Fruit fly (Drosophila melanogaster) whole organism, embryonic: ENCODE results near the gene Sse.

Experiments
- Adf1 ChIP-seq: fragments of 200-800 bp; sonication (Bioruptor generic); IDR thresholded peaks from 2 replicates; pipeline ENCODE4 v1.3.6; 2022; ENCODE audit warnings: missing biosample characterization, missing genetic modification characterization
- Antp ChIP-seq: fragments of 200-800 bp; sonication (Bioruptor generic); optimal IDR thresholded peaks from 3 replicates; lab custom pipeline; 2016; ENCODE audit warnings: missing biosample characterization, missing genetic modification characterization
- CG1024 ChIP-seq: fragments of 200-800 bp; sonication (Bioruptor generic); IDR thresholded peaks from 2 replicates; pipeline ENCODE4 v1.3.6; 2022; ENCODE audit warnings: missing biosample characterization, missing genetic modification characterization
- CG10274 ChIP-seq: fragments of 200-800 bp; sonication (Bioruptor generic); optimal IDR thresholded peaks from 3 replicates; lab custom pipeline; 2017; ENCODE audit warnings: missing biosample characterization, mild to moderate bottlenecking, missing genetic modification characterization
- CG10979 ChIP-seq: fragments of 200-800 bp; sonication (Bioruptor generic); optimal IDR thresholded peaks from 2 replicates; lab custom pipeline; 2018; ENCODE audit warnings: missing biosample characterization, mild to moderate bottlenecking, missing genetic modification characterization, moderate library complexity
- CG11247 ChIP-seq: fragments of 200-800 bp; sonication (Bioruptor generic); IDR thresholded peaks from 2 replicates; pipeline ENCODE4 v1.3.6; 2022; ENCODE audit warnings: missing biosample characterization, missing genetic modification characterization
- CG11456 ChIP-seq: fragments of 200-800 bp; sonication (Bioruptor generic); IDR thresholded peaks from 3 replicates; pipeline ENCODE4 v1.3.6; 2022; ENCODE audit warnings: missing biosample characterization, missing genetic modification characterization
- CG11504 ChIP-seq: fragments of 200-800 bp; sonication (Bioruptor generic); optimal IDR thresholded peaks from 3 replicates; lab custom pipeline; 2019; ENCODE audit warnings: missing biosample characterization, mild to moderate bottlenecking, missing genetic modification characterization, moderate library complexity
- CG11723 ChIP-seq: fragments of 200-800 bp; sonication (Bioruptor generic); optimal IDR thresholded peaks from 2 replicates; lab custom pipeline; 2017; ENCODE audit warnings: missing biosample characterization, mild to moderate bottlenecking, missing genetic modification characterization
- CG15269 ChIP-seq: fragments of 200-800 bp; sonication (Bioruptor generic); optimal IDR thresholded peaks from 2 replicates; lab custom pipeline; 2018; ENCODE audit warnings: missing biosample characterization, mild to moderate bottlenecking, missing genetic modification characterization, moderate library complexity
- CG16813 ChIP-seq: fragments of 200-800 bp; sonication (Bioruptor generic); IDR thresholded peaks from 3 replicates; pipeline ENCODE4 v1.3.6; 2022; ENCODE audit warnings: missing biosample characterization, missing genetic modification characterization; ENCODE audit not compliant: partially characterized antibody
- CG17802 ChIP-seq: fragments of 200-800 bp; sonication (Bioruptor generic); optimal IDR thresholded peaks from 2 replicates; lab custom pipeline; 2018; ENCODE audit warnings: missing biosample characterization, mild to moderate bottlenecking, missing genetic modification characterization, moderate library complexity
- CG17912 ChIP-seq: fragments of 200-800 bp; sonication (Bioruptor generic); optimal IDR thresholded peaks from 2 replicates; lab custom pipeline; 2018; ENCODE audit warnings: missing biosample characterization, mild to moderate bottlenecking, missing genetic modification characterization
- CG33213 ChIP-seq: fragments of 200-800 bp; sonication (Bioruptor generic); optimal IDR thresholded peaks from 3 replicates; lab custom pipeline; 2016; ENCODE audit warnings: missing biosample characterization, missing genetic modification characterization
- CG34422 ChIP-seq: fragments of 200-800 bp; sonication (Bioruptor generic); IDR thresholded peaks from 3 replicates; pipeline ENCODE4 v1.3.6; 2022; ENCODE audit warnings: missing biosample characterization, missing genetic modification characterization
- CG3995 ChIP-seq: fragments of 200-800 bp; sonication (Bioruptor generic); optimal IDR thresholded peaks from 3 replicates; lab custom pipeline; 2016; ENCODE audit warnings: missing biosample characterization, missing genetic modification characterization
- CG6689 ChIP-seq: fragments of 200-800 bp; sonication (Bioruptor generic); IDR thresholded peaks from 2 replicates; pipeline ENCODE4 v1.3.6; 2022; ENCODE audit warnings: missing biosample characterization, missing genetic modification characterization
- CG6791 ChIP-seq: fragments of 200-800 bp; sonication (Bioruptor generic); IDR thresholded peaks from 3 replicates; pipeline ENCODE4 v1.3.6; 2022; ENCODE audit warnings: missing biosample characterization, missing genetic modification characterization; ENCODE audit not compliant: partially characterized antibody
- CG8765 ChIP-seq: fragments of 200-800 bp; sonication (Bioruptor generic); IDR thresholded peaks from 2 replicates; pipeline ENCODE4 v1.3.6; 2022; ENCODE audit warnings: missing biosample characterization, missing genetic modification characterization
- CG9932 ChIP-seq: fragments of 200-800 bp; sonication (Bioruptor generic); IDR thresholded peaks from 2 replicates; pipeline ENCODE4 v1.3.6; 2022; ENCODE audit warnings: missing biosample characterization, missing genetic modification characterization
- Camta ChIP-seq: fragments of 200-800 bp; sonication (Bioruptor generic); optimal IDR thresholded peaks from 2 replicates; lab custom pipeline; 2016; ENCODE audit warnings: missing biosample characterization, missing genetic modification characterization
- Ets65A ChIP-seq: fragments of 200-800 bp; sonication (Bioruptor generic); peaks from one replicate; lab custom pipeline; 2016; ENCODE audit warnings: missing biosample characterization, missing genetic modification characterization
- Fer1 ChIP-seq: fragments of 200-800 bp; sonication (Bioruptor generic); optimal IDR thresholded peaks from 2 replicates; lab custom pipeline; 2017; ENCODE audit warnings: missing biosample characterization, mild to moderate bottlenecking, missing genetic modification characterization
- HHEX ChIP-seq: fragments of 200-800 bp; sonication (Bioruptor generic); optimal IDR thresholded peaks from 3 replicates; lab custom pipeline; 2017; ENCODE audit warnings: missing biosample characterization, mild to moderate bottlenecking, missing genetic modification characterization, missing genetic modification reagents
- Hsf ChIP-seq: fragments of 200-800 bp; sonication (Bioruptor generic); optimal IDR thresholded peaks from 3 replicates; lab custom pipeline; 2016; ENCODE audit warnings: missing biosample characterization, missing genetic modification characterization
- MBD-R2 ChIP-seq: fragments of 200-800 bp; sonication (Bioruptor generic); IDR thresholded peaks from 2 replicates; pipeline ENCODE4 v1.3.6; 2022; ENCODE audit warnings: missing biosample characterization, missing genetic modification characterization
- Pdp1 ChIP-seq, 2 experiments: fragments of 200-800 bp; sonication (Bioruptor generic); optimal IDR thresholded peaks; 3 replicates each; lab custom pipeline; 2016; ENCODE audit warnings: missing biosample characterization in 2 of 2, missing genetic modification characterization in 2 of 2, mild to moderate bottlenecking in 1 of 2, moderate library complexity in 1 of 2
- Side ChIP-seq: fragments of 200-800 bp; sonication (Bioruptor generic); optimal IDR thresholded peaks from 2 replicates; lab custom pipeline; 2016; ENCODE audit warnings: missing biosample characterization, missing genetic modification characterization
- Taf1 ChIP-seq: fragments of 200-800 bp; sonication (Bioruptor generic); IDR thresholded peaks from 2 replicates; pipeline ENCODE4 v1.3.6; 2022; ENCODE audit warnings: missing biosample characterization, missing genetic modification characterization
- abd-A ChIP-seq: fragments of 200-800 bp; sonication (Bioruptor generic); optimal IDR thresholded peaks from 3 replicates; lab custom pipeline; 2019; ENCODE audit warnings: missing biosample characterization, mild to moderate bottlenecking, missing genetic modification characterization, moderate library complexity
- ac ChIP-seq: fragments of 200-800 bp; sonication (Bioruptor generic); optimal IDR thresholded peaks from 3 replicates; lab custom pipeline; 2017; ENCODE audit warnings: missing biosample characterization, mild to moderate bottlenecking, missing genetic modification characterization
- ato ChIP-seq: fragments of 200-800 bp; sonication (Bioruptor generic); IDR thresholded peaks from 2 replicates; pipeline ENCODE4 v1.3.6; 2022; ENCODE audit warnings: missing biosample characterization, missing genetic modification characterization; ENCODE audit not compliant: partially characterized antibody
- cato ChIP-seq: fragments of 200-800 bp; sonication (Bioruptor generic); optimal IDR thresholded peaks from 2 replicates; lab custom pipeline; 2016; ENCODE audit warnings: missing biosample characterization, missing genetic modification characterization, borderline replicate concordance
- crp ChIP-seq, 2 experiments: fragments of 200-800 bp; sonication (Bioruptor generic); optimal IDR thresholded peaks; 2 replicates in 1 of 2; 3 replicates in 1 of 2; lab custom pipeline; 2017; ENCODE audit warnings: missing biosample characterization in 2 of 2, missing genetic modification characterization in 2 of 2, mild to moderate bottlenecking in 1 of 2, moderate library complexity in 1 of 2
- cwo ChIP-seq: fragments of 200-800 bp; sonication (Bioruptor generic); optimal IDR thresholded peaks from 3 replicates; lab custom pipeline; 2017; ENCODE audit warnings: missing biosample characterization, missing genetic modification characterization, mild to moderate bottlenecking, moderate library complexity, missing genetic modification reagents
- dysf ChIP-seq: fragments of 200-800 bp; sonication (Bioruptor generic); IDR thresholded peaks from 3 replicates; pipeline ENCODE4 v1.3.6; 2022; ENCODE audit warnings: missing biosample characterization, missing genetic modification characterization
- fd102C ChIP-seq: fragments of 200-800 bp; sonication (Bioruptor generic); optimal IDR thresholded peaks from 2 replicates; lab custom pipeline; 2018; ENCODE audit warnings: missing biosample characterization, mild to moderate bottlenecking, missing genetic modification characterization, moderate library complexity
- fru ChIP-seq: fragments of >200 bp; optimal IDR thresholded peaks from 2 replicates; lab custom pipeline; 2017
- gsb ChIP-seq: fragments of 200-800 bp; sonication (Bioruptor generic); IDR thresholded peaks from 2 replicates; pipeline ENCODE4 v1.3.6; 2022; ENCODE audit warnings: missing biosample characterization, missing genetic modification characterization
- ham ChIP-seq: fragments of 200-800 bp; sonication (Bioruptor generic); IDR thresholded peaks from 2 replicates; pipeline ENCODE4 v1.3.6; 2022; ENCODE audit warnings: missing biosample characterization, missing genetic modification characterization
- hbn ChIP-seq: fragments of 200-800 bp; sonication (Bioruptor generic); IDR thresholded peaks from 2 replicates; pipeline ENCODE4 v1.3.6; 2022; ENCODE audit warnings: missing biosample characterization, missing genetic modification characterization; ENCODE audit not compliant: partially characterized antibody
- lab ChIP-seq: fragments of 200-800 bp; sonication (Bioruptor generic); optimal IDR thresholded peaks from 3 replicates; lab custom pipeline; 2017; ENCODE audit warnings: missing biosample characterization, missing genetic modification characterization, mild to moderate bottlenecking, moderate library complexity, missing genetic modification reagents
- org-1 ChIP-seq: fragments of 200-800 bp; sonication (Bioruptor generic); optimal IDR thresholded peaks from 2 replicates; lab custom pipeline; 2017; ENCODE audit warnings: missing biosample characterization, missing genetic modification characterization
- pita ChIP-seq: fragments of 200-800 bp; sonication (Bioruptor generic); optimal IDR thresholded peaks from 2 replicates; lab custom pipeline; 2017; ENCODE audit warnings: missing biosample characterization, mild to moderate bottlenecking, missing genetic modification characterization
- pum ChIP-seq: fragments of 200-800 bp; sonication (Bioruptor generic); optimal IDR thresholded peaks from 2 replicates; lab custom pipeline; 2016; ENCODE audit warnings: missing biosample characterization, missing genetic modification characterization
- sima ChIP-seq: fragments of 200-800 bp; sonication (Bioruptor generic); optimal IDR thresholded peaks from 2 replicates; lab custom pipeline; 2016; ENCODE audit warnings: missing biosample characterization, missing genetic modification characterization
- slou ChIP-seq: fragments of 200-800 bp; sonication (Bioruptor generic); optimal IDR thresholded peaks from 3 replicates; lab custom pipeline; 2016; ENCODE audit warnings: missing biosample characterization, missing genetic modification characterization
- slp2 ChIP-seq: fragments of 200-800 bp; sonication (Bioruptor generic); optimal IDR thresholded peaks from 2 replicates; lab custom pipeline; 2016; ENCODE audit warnings: missing biosample characterization, missing genetic modification characterization
- ssp ChIP-seq: fragments of 200-800 bp; sonication (Bioruptor generic); IDR thresholded peaks from 2 replicates; pipeline ENCODE4 v1.3.6; 2022; ENCODE audit warnings: missing biosample characterization, missing genetic modification characterization
- wdn ChIP-seq: fragments of 200-800 bp; sonication (Bioruptor generic); IDR thresholded peaks from 2 replicates; pipeline ENCODE4 v1.3.6; 2022; ENCODE audit warnings: missing biosample characterization, missing genetic modification characterization
- yki ChIP-seq: fragments of >200 bp; optimal IDR thresholded peaks from 3 replicates; lab custom pipeline; 2018
- zen ChIP-seq: fragments of 200-800 bp; sonication (Bioruptor generic); optimal IDR thresholded peaks from 3 replicates; lab custom pipeline; 2018; ENCODE audit warnings: missing biosample characterization, mild to moderate bottlenecking, missing genetic modification characterization, moderate library complexity

Sse gene

DNA sequence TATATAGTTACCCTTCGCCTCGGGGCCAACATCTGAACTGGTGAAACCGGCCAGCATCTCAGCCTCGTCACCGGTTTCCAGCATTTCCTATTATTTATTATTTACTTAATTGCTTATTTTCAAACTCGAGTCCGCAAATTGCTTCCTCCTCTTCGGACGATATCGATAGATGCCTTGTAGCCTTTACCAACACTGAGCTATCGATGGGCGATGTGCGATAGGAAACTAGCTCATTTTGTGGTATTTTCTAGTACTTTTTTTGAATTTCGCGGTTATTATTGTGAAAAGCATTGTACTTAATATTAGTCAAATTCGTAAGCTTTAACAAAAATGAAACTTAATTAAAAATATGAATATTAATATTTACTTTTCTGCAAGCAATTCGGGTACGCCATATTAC lies at the start of gene Sse (continued):
- TF ChIP-seq hbn (GFP tag; lab: Robert Waterston, UW) (peak; percentile 68), cato (GFP tag; lab: Kevin White, UChicago) (no peak), zen (tag; lab: Kevin White, UChicago) (peak; percentile 63), cwo (GFP tag; lab: Kevin White, UChicago) (no peak), CG10979 (tag; lab: Kevin White, UChicago) (no peak), Taf1 (GFP tag; lab: Robert Waterston, UW) (no peak), pum (GFP tag; lab: Kevin White, UChicago) (no peak), ato (GFP tag; lab: Robert Waterston, UW) (peak; percentile 58), Camta (GFP tag; lab: Kevin White, UChicago) (no peak), slp2 (no peak), CG8765 (GFP tag; lab: Robert Waterston, UW) (no peak), ham (GFP tag; lab: Robert Waterston, UW) (no peak), CG10274 (GFP tag; lab: Kevin White, UChicago) (no peak), Hsf (no peak), CG3995 (GFP tag; lab: Kevin White, UChicago) (no peak), Ets65A (peak; percentile 95), crp (GFP tag; optimal IDR thresholded peaks at IDR 0.05; lab: Kevin White, UChicago) (no peak), CG9932 (GFP tag; lab: Robert Waterston, UW) (peak; percentile 30; the same call in 1 of the 2 replicates), CG16813 (GFP tag; lab: Robert Waterston, UW) (peak; percentile 66; the same call in 2 of the 3 replicates), CG17912 (GFP tag; lab: Kevin White, UChicago) (no peak), CG11723 (GFP tag; lab: Kevin White, UChicago) (no peak), ac (GFP tag; lab: Kevin White, UChicago) (no peak), ssp (GFP tag; lab: Robert Waterston, UW) (no peak), CG1024 (GFP tag; lab: Robert Waterston, UW) (no peak), fd102C (GFP tag; lab: Kevin White, UChicago) (no peak), Fer1 (GFP tag; lab: Kevin White, UChicago) (no peak), CG17802 (tag; lab: Kevin White, UChicago) (no peak), Pdp1 (GFP tag; optimal IDR thresholded peaks at IDR 0.05; lab: Kevin White, UChicago) (no peak), slou (peak; percentile 42), yki (lab: Kevin White, UChicago) (no peak), CG15269 (no peak), CG33213 (GFP tag; lab: Kevin White, UChicago) (peak; percentile 3), abd-A (tag; lab: Kevin White, UChicago) (peak; percentile 31), CG11456 (GFP tag; lab: Robert Waterston, UW) (no peak), pita (GFP tag; lab: Kevin White, UChicago) (no peak), MBD-R2 (peak; percentile 71), CG6791 (GFP tag; lab: Robert Waterston, UW) (peak; percentile 92), wdn (no peak), org-1 (GFP tag; lab: Kevin White, UChicago) (no peak), fru (lab: Kevin White, UChicago) (no peak), Adf1 (GFP tag; lab: Robert Waterston, UW) (no peak), CG34422 (GFP tag; lab: Robert Waterston, UW) (no peak), dysf (GFP tag; lab: Robert Waterston, UW) (no peak), Antp (GFP tag; lab: Kevin White, UChicago) (no peak), CG6689 (GFP tag; lab: Robert Waterston, UW) (no peak), lab (GFP tag; lab: Kevin White, UChicago) (no peak), sima (GFP tag; lab: Kevin White, UChicago) (no peak), CG11504 (tag; lab: Kevin White, UChicago) (peak; percentile 2), CG11247 (no peak), Side (GFP tag; lab: Kevin White, UChicago) (no peak), gsb (GFP tag; lab: Robert Waterston, UW) (no peak), HHEX (GFP tag; lab: Kevin White, UChicago) (no peak)
